Worm (Caenorhabditis elegans) whole organism, late embryonic: ENCODE data around the gene faxc-2.
"Not testable (repeated sequence)": the region's sequence is repeated elsewhere in the genome, so short reads cannot be mapped to it uniquely, and the experiment has no call there.

Source experiments
- C38D4.7 ChIP-seq: fragments of 200-800 bp; sonication (Bioruptor generic); optimal IDR thresholded peaks from 2 replicates; lab custom pipeline; 2018; ENCODE audit warnings: mild to moderate bottlenecking, missing genetic modification characterization, moderate library complexity, missing compliant biosample characterization
- F13H6.1 ChIP-seq: sonication (generic microtip); optimal IDR thresholded peaks from 2 replicates; lab custom pipeline; 2016; ENCODE audit warnings: missing genetic modification characterization, missing compliant biosample characterization
- K02D7.2 ChIP-seq: sonication (generic microtip); optimal IDR thresholded peaks from 2 replicates; lab custom pipeline; 2017; ENCODE audit warnings: mild to moderate bottlenecking, missing genetic modification characterization, missing compliant biosample characterization
- K09A11.1 ChIP-seq: sonication (generic microtip); optimal IDR thresholded peaks from 2 replicates; lab custom pipeline; 2017; ENCODE audit warnings: antibody characterized with exemption, mild to moderate bottlenecking, missing genetic modification characterization, missing compliant biosample characterization; ENCODE audit not compliant: insufficient read depth
- T23F11.4 ChIP-seq: fragments of 200-800 bp; sonication (Bioruptor generic); optimal IDR thresholded peaks from 2 replicates; lab custom pipeline; 2018; ENCODE audit warnings: mild to moderate bottlenecking, missing genetic modification characterization, missing compliant biosample characterization
- Y22D7AL.16 ChIP-seq: sonication (generic microtip); optimal IDR thresholded peaks from 2 replicates; lab custom pipeline; 2016; ENCODE audit warnings: missing genetic modification characterization, missing compliant biosample characterization
- ceh-22 ChIP-seq: sonication (generic microtip); optimal IDR thresholded peaks from 2 replicates; lab custom pipeline; 2017; ENCODE audit warnings: missing biosample characterization, missing genetic modification characterization
- ceh-31 ChIP-seq: sonication (generic microtip); optimal IDR thresholded peaks from 2 replicates; lab custom pipeline; 2016; ENCODE audit warnings: missing genetic modification characterization, missing compliant biosample characterization
- ceh-34 ChIP-seq: sonication (generic microtip); optimal IDR thresholded peaks from 2 replicates; lab custom pipeline; 2016; ENCODE audit warnings: mild to moderate bottlenecking, missing genetic modification characterization, missing compliant biosample characterization
- ceh-6 ChIP-seq: fragments of 200-800 bp; sonication (Bioruptor generic); optimal IDR thresholded peaks from 2 replicates; lab custom pipeline; 2018; ENCODE audit warnings: mild to moderate bottlenecking, missing genetic modification characterization, missing compliant biosample characterization
- dmd-4 ChIP-seq: sonication (generic microtip); optimal IDR thresholded peaks from 2 replicates; lab custom pipeline; 2016; ENCODE audit warnings: borderline replicate concordance, missing genetic modification characterization, missing compliant biosample characterization
- elt-4 ChIP-seq: sonication (generic microtip); optimal IDR thresholded peaks from 2 replicates; lab custom pipeline; 2016; ENCODE audit warnings: missing genetic modification characterization, missing compliant biosample characterization
- ets-4 ChIP-seq: sonication (generic microtip); optimal IDR thresholded peaks from 2 replicates; lab custom pipeline; 2016; ENCODE audit warnings: missing genetic modification characterization, missing compliant biosample characterization
- eyg-1 ChIP-seq: sonication (generic microtip); optimal IDR thresholded peaks from 2 replicates; lab custom pipeline; 2016; ENCODE audit warnings: missing genotype, missing genetic modification characterization, missing compliant biosample characterization
- fkh-10 ChIP-seq: fragments of 150-350 bp; optimal IDR thresholded peaks from 2 replicates; lab custom pipeline; 2014; ENCODE audit warnings: missing biosample characterization, missing genetic modification reagents, missing genetic modification characterization
- fkh-6 ChIP-seq: sonication (generic microtip); optimal IDR thresholded peaks from 2 replicates; lab custom pipeline; 2016; ENCODE audit warnings: missing genetic modification characterization, missing compliant biosample characterization
- hlh-13 ChIP-seq: fragments of 200-800 bp; sonication (Bioruptor generic); optimal IDR thresholded peaks from 2 replicates; lab custom pipeline; 2018; ENCODE audit warnings: mild to moderate bottlenecking, missing genetic modification characterization, missing compliant biosample characterization
- hlh-15 ChIP-seq: sonication (generic microtip); optimal IDR thresholded peaks from 2 replicates; lab custom pipeline; 2016; ENCODE audit warnings: missing genetic modification characterization, missing compliant biosample characterization
- hlh-30 ChIP-seq: sonication (generic microtip); optimal IDR thresholded peaks from 2 replicates; lab custom pipeline; 2017; ENCODE audit warnings: antibody characterized with exemption, missing genetic modification characterization, missing compliant biosample characterization; ENCODE audit not compliant: insufficient read depth
- hlh-6 ChIP-seq: sonication (generic microtip); optimal IDR thresholded peaks from 2 replicates; lab custom pipeline; 2016; ENCODE audit warnings: missing genotype, missing genetic modification characterization, missing compliant biosample characterization
- lin-11 ChIP-seq: fragments of 200-800 bp; sonication (Bioruptor generic); optimal IDR thresholded peaks from 2 replicates; lab custom pipeline; 2018; ENCODE audit warnings: mild to moderate bottlenecking, missing genetic modification characterization, missing compliant biosample characterization
- madf-2 ChIP-seq: sonication (generic microtip); optimal IDR thresholded peaks from 2 replicates; lab custom pipeline; 2017; ENCODE audit warnings: missing genetic modification characterization, missing compliant biosample characterization
- mec-3 ChIP-seq: sonication (generic microtip); optimal IDR thresholded peaks from 2 replicates; lab custom pipeline; 2016; ENCODE audit warnings: borderline replicate concordance, missing genetic modification characterization, missing compliant biosample characterization
- nfya-1 ChIP-seq: sonication (generic microtip); optimal IDR thresholded peaks from 2 replicates; lab custom pipeline; 2017; ENCODE audit warnings: missing genetic modification characterization, mild to moderate bottlenecking, missing compliant biosample characterization, antibody characterized with exemption, moderate library complexity
- nhr-11 ChIP-seq: fragments of 150-350 bp; optimal IDR thresholded peaks from 2 replicates; lab custom pipeline; 2014; ENCODE audit warnings: missing biosample characterization, missing genetic modification characterization
- nhr-232 ChIP-seq: sonication (generic microtip); optimal IDR thresholded peaks from 2 replicates; lab custom pipeline; 2016; ENCODE audit warnings: missing genetic modification characterization, missing compliant biosample characterization
- npax-4 ChIP-seq: sonication (generic microtip); optimal IDR thresholded peaks from 2 replicates; lab custom pipeline; 2016; ENCODE audit warnings: missing genetic modification characterization, missing compliant biosample characterization
- pag-3 ChIP-seq: sonication (generic microtip); optimal IDR thresholded peaks from 2 replicates; lab custom pipeline; 2016; ENCODE audit warnings: missing compliant biosample characterization, missing genetic modification characterization, borderline replicate concordance
- sdc-2 ChIP-seq: sonication (generic microtip); optimal IDR thresholded peaks from 2 replicates; lab custom pipeline; 2016; ENCODE audit warnings: missing genotype, missing genetic modification characterization, missing compliant biosample characterization
- sox-2 ChIP-seq: fragments of 200-800 bp; sonication (Bioruptor generic); IDR thresholded peaks from 2 replicates; pipeline ENCODE4 v1.3.6; 2022; ENCODE audit warnings: missing genetic modification reagents, missing genetic modification characterization, missing compliant biosample characterization
- sox-4 ChIP-seq: sonication (generic microtip); optimal IDR thresholded peaks from 2 replicates; lab custom pipeline; 2017; ENCODE audit warnings: mild to moderate bottlenecking, missing genetic modification characterization, inconsistent platforms, missing compliant biosample characterization
- tbx-7 ChIP-seq: sonication (generic microtip); optimal IDR thresholded peaks from 2 replicates; lab custom pipeline; 2016; ENCODE audit warnings: missing genotype, missing genetic modification characterization, missing compliant biosample characterization
- ttx-3 ChIP-seq: sonication (generic microtip); optimal IDR thresholded peaks from 2 replicates; lab custom pipeline; 2016; ENCODE audit warnings: missing genetic modification reagents, missing genetic modification characterization, missing compliant biosample characterization
- unc-3 ChIP-seq, 2 experiments: fragments of 200-800 bp in 1 of 2; sonication (Bioruptor generic) in 1 of 2; sonication (generic microtip) in 1 of 2; conservative IDR thresholded peaks in 1 of 2; optimal IDR thresholded peaks in 1 of 2; 2 replicates each; pipeline versions ENCODE4 v1.3.6 to Lab custom; 2016 to 2022; ENCODE audit warnings: missing compliant biosample characterization in 2 of 2, missing genetic modification characterization in 2 of 2, missing genetic modification reagents in 1 of 2
- unc-55 ChIP-seq: sonication (generic microtip); optimal IDR thresholded peaks from 2 replicates; lab custom pipeline; 2017; ENCODE audit warnings: missing biosample characterization, missing genetic modification reagents, missing genetic modification characterization
- ztf-16 ChIP-seq: sonication (generic microtip); optimal IDR thresholded peaks from 2 replicates; lab custom pipeline; 2017; ENCODE audit warnings: missing genetic modification characterization, missing compliant biosample characterization

The faxc-2 gene

DNA sequence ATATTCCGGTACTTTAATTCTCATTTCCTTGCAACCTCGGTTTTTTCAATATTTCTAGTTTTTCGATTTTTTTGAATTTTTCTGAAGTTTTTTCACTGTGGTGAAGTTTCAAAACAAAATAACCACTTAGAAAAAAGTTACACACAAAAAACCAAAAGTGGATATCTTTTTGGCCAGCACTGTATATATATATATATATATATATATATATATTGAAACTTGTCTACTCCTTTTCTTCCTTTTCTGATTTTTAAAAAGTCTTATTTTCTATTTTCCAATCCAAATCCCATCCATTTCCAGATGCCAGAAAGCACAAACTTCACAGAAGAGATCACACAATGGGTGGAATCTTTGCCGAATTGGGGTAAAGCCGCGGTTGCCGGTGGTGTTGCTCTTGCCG, at the start of gene faxc-2:
Gene faxc-2 (plus strand): TSS at position 301 of the 400 bp plus-strand sequence.
- not testable (repeated sequence) for TF ChIP-seq hlh-30; unc-55 (GFP tag; lab: Kevin White, UChicago); sox-2 (GFP tag; lab: Robert Waterston, UW)

ce11 chrII:13260540-13260939, 48.5 kb upstream of the faxc-2 start:
- TF ChIP-seq elt-4 (no peak), nhr-11 (tag; lab: Kevin White, UChicago) (no peak), npax-4 (tag; lab: Kevin White, UChicago) (no peak), C38D4.7 (GFP tag; lab: Kevin White, UChicago) (no peak), sdc-2 (tag; lab: Kevin White, UChicago) (no peak), nhr-232 (tag; lab: Kevin White, UChicago) (no peak)

DNA sequence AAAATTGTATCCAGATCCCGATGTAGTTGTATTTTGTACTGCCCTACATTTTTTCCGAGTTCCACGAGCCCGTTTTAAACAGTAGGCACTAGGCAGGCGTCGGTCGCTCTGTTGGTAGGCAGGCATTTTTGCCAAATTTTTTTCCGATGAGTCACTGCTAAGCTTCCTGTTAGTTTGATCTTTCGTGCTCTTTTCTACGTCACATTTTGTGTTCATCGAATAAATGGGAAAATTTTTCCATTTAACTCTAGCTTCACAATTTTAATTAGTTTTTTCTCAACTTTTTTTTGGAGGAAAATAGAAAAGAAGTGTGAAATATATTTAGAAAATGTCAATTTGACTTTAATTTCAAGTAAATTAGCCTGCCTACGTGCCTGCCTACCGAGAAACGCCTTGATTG, 41.8 kb upstream of the faxc-2 start:
- TF ChIP-seq hlh-30 (no peak), F13H6.1 (no peak), K02D7.2 (tag; lab: Kevin White, UChicago) (no peak), ceh-34 (no peak), nhr-11 (tag; lab: Kevin White, UChicago) (no peak), ceh-31 (tag; lab: Kevin White, UChicago) (no peak), sox-2 (GFP tag; lab: Robert Waterston, UW) (no peak), pag-3 (tag; lab: Kevin White, UChicago) (no peak), ttx-3 (no peak), tbx-7 (tag; lab: Kevin White, UChicago) (no peak), ets-4 (tag; lab: Kevin White, UChicago) (no peak), fkh-10 (no peak), fkh-6 (no peak), hlh-13 (GFP tag; lab: Kevin White, UChicago) (no peak), hlh-15 (tag; lab: Kevin White, UChicago) (no peak), madf-2 (tag; lab: Kevin White, UChicago) (no peak), mec-3 (tag; lab: Kevin White, UChicago) (no peak)
- TF ChIP-seq, all 69 proteins: peak for 0

- TF ChIP-seq eyg-1 (no peak), madf-2 (tag; lab: Kevin White, UChicago) (no peak), nhr-232 (tag; lab: Kevin White, UChicago) (no peak), Y22D7AL.16 (tag; lab: Kevin White, UChicago) (no peak), unc-3 (GFP tag; conservative IDR thresholded peaks at IDR 0.05; lab: Robert Waterston, UW) (no peak), unc-3 (tag; optimal IDR thresholded peaks at IDR 0.05; lab: Kevin White, UChicago) (no peak), lin-11 (no peak), sox-4 (no peak), ztf-16 (tag; lab: Kevin White, UChicago) (no peak), T23F11.4 (GFP tag; lab: Kevin White, UChicago) (no peak), ceh-6 (GFP tag; lab: Kevin White, UChicago) (no peak), ceh-22 (no peak), K09A11.1 (no peak), nfya-1 (tag; lab: Kevin White, UChicago) (no peak)
Measured at ce11 chrII:13270776-13271175, 38.3 kb upstream of the faxc-2 start, which contains the start of gene Y48C3A.5. Gene Y48C3A.5 (plus strand): TSS chrII:13271076.

DNA sequence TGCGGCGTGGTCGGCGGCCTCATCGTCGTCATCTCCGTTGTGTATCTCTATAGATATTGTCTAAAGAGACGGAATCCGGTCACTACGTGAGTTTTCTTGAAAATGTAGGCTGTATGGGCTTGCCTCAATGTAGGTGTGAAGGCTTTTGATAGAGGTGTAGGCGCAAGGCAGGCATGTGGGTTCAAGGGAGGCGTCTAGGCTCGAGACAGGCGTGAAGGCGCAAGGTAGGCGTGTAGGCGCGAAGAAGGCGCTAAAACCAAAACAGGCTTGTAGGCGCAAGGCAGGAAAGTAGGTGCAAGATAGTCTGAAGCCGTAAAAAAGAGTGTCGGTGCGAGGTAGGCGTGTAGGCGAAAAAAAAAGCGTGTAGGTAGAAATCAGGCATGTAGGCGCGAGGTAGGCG, 30.9 kb upstream of the faxc-2 start:
- TF ChIP-seq dmd-4 (peak; percentile 37), hlh-6 (tag; lab: Kevin White, UChicago) (no peak)
